Comparison of ENCODE assay signal across 6 worm cellular contexts in genomic region chrIII:5915926-5916325, ce11.
A peak's percentile ranks its signal among the peaks of the same experiment; 100 is the strongest.
TF ChIP-seq lines count a peak whose summit lies in the region.

No protein-coding gene starts in this region.

TF ChIP-seq in whole organism, L1 larva, 84 proteins besides CTCF, POLR2A, EP300 and RAD21 (continues in another document):
- TF ChIP-seq sptf-1 (tag; optimal IDR thresholded peaks at IDR 0.05; lab: Kevin White, UChicago): no peak
- no peak for TF ChIP-seq nhr-71 (tag; optimal IDR thresholded peaks at IDR 0.05; lab: Kevin White, UChicago)
- no peak for TF ChIP-seq F16B12.6 (tag; optimal IDR thresholded peaks at IDR 0.05; lab: Kevin White, UChicago)
- TF ChIP-seq lin-35 (GFP tag; optimal IDR thresholded peaks at IDR 0.05; lab: Kevin White, UChicago): peak in 1 of 2 experiments; percentile 31
- TF ChIP-seq rnt-1 (tag; optimal IDR thresholded peaks at IDR 0.05; lab: Kevin White, UChicago): no peak
- no peak for TF ChIP-seq mdl-1 (tag; optimal IDR thresholded peaks at IDR 0.05; lab: Kevin White, UChicago)
- TF ChIP-seq snpc-4 (tag; optimal IDR thresholded peaks at IDR 0.05; lab: Kevin White, UChicago): no peak
- TF ChIP-seq efl-1 (optimal IDR thresholded peaks at IDR 0.05; lab: Kevin White, UChicago): no peak
- peak in 1 of 2 experiments; percentile 55 for TF ChIP-seq efl-1 (GFP tag; optimal IDR thresholded peaks at IDR 0.05 in 1 of 2; lab: Kevin White, UChicago)
- peak; percentile 34 for TF ChIP-seq elt-2 (tag; optimal IDR thresholded peaks at IDR 0.05; lab: Kevin White, UChicago)
- no peak for TF ChIP-seq C34B4.2 (tag; optimal IDR thresholded peaks at IDR 0.05; lab: Kevin White, UChicago)
- TF ChIP-seq lin-14 (GFP tag; optimal IDR thresholded peaks at IDR 0.05; lab: Kevin White, UChicago): no peak
- no peak for TF ChIP-seq lin-15B (tag; optimal IDR thresholded peaks at IDR 0.05; lab: Kevin White, UChicago)
- TF ChIP-seq hpl-2 (GFP tag; optimal IDR thresholded peaks at IDR 0.05; lab: Kevin White, UChicago): no peak
- no peak for TF ChIP-seq sox-4 (tag; optimal IDR thresholded peaks at IDR 0.05; lab: Kevin White, UChicago)
- TF ChIP-seq dsc-1 (tag; optimal IDR thresholded peaks at IDR 0.05; lab: Kevin White, UChicago): no peak

TF ChIP-seq in whole organism, L2 larva, 48 proteins besides CTCF, POLR2A, EP300 and RAD21:
- TF ChIP-seq fos-1 (tag; optimal IDR thresholded peaks at IDR 0.05; lab: Kevin White, UChicago): peak; percentile 78
- TF ChIP-seq R02D3.7 (tag; optimal IDR thresholded peaks at IDR 0.05; lab: Kevin White, UChicago): no peak
- TF ChIP-seq skn-1 (tag; optimal IDR thresholded peaks at IDR 0.05; lab: Kevin White, UChicago): peak; percentile 57
- TF ChIP-seq crh-2 (tag; optimal IDR thresholded peaks at IDR 0.05; lab: Kevin White, UChicago): peak; percentile 44
TF ChIP-seq in whole organism, L2 larva: peak in this region for 3.

TF ChIP-seq in whole organism, L3 larva, 47 proteins besides CTCF, POLR2A, EP300 and RAD21:
- TF ChIP-seq pha-4 (tag; optimal IDR thresholded peaks at IDR 0.05; lab: Kevin White, UChicago) (peak; percentile 38), elt-2 (tag; optimal IDR thresholded peaks at IDR 0.05; lab: Kevin White, UChicago) (peak; percentile 87), skn-1 (tag; optimal IDR thresholded peaks at IDR 0.05; lab: Kevin White, UChicago) (peak; percentile 4), ztf-11 (tag; optimal IDR thresholded peaks at IDR 0.05; lab: Kevin White, UChicago) (no peak), nhr-237 (tag; optimal IDR thresholded peaks at IDR 0.05; lab: Kevin White, UChicago) (no peak), pqm-1 (tag; optimal IDR thresholded peaks at IDR 0.05; lab: Kevin White, UChicago) (peak; percentile 40)

TF ChIP-seq in whole organism, L4 larva, 104 proteins besides CTCF, POLR2A, EP300 and RAD21 (continues in another document):
- TF ChIP-seq nhr-111 (GFP tag; optimal IDR thresholded peaks at IDR 0.05; lab: Kevin White, UChicago) (no peak), zip-11 (GFP tag; IDR thresholded peaks at IDR 0.05; lab: Robert Waterston, UW) (no peak), tag-97 (GFP tag; IDR thresholded peaks at IDR 0.05; lab: Robert Waterston, UW) (no peak), hlh-30 (tag; optimal IDR thresholded peaks at IDR 0.05; lab: Kevin White, UChicago; ENCODE audit: insufficient read depth) (no peak), lin-39 (tag; optimal IDR thresholded peaks at IDR 0.05; lab: Kevin White, UChicago) (no peak), Y48G9A.11 (GFP tag; IDR thresholded peaks at IDR 0.05; lab: Robert Waterston, UW) (no peak), ama-1 (optimal IDR thresholded peaks at IDR 0.05; lab: Kevin White, UChicago) (no peak), duxl-1 (tag; optimal IDR thresholded peaks at IDR 0.05; lab: Kevin White, UChicago; ENCODE audit: poor library complexity) (no peak), hlh-11 (tag; optimal IDR thresholded peaks at IDR 0.05; lab: Kevin White, UChicago) (peak; percentile 59), nhr-11 (tag; optimal IDR thresholded peaks at IDR 0.05; lab: Kevin White, UChicago) (no peak), F26F4.8 (GFP tag; conservative IDR thresholded peaks at IDR 0.05; lab: Robert Waterston, UW) (no peak), mdl-1 (tag; optimal IDR thresholded peaks at IDR 0.05; lab: Kevin White, UChicago) (no peak), D1046.2 (GFP tag; IDR thresholded peaks at IDR 0.05; lab: Robert Waterston, UW) (no peak), mdt-29 (GFP tag; IDR thresholded peaks at IDR 0.05; lab: Robert Waterston, UW) (no peak), dmd-6 (GFP tag; IDR thresholded peaks at IDR 0.05; lab: Robert Waterston, UW) (peak; percentile 64), hif-1 (tag; optimal IDR thresholded peaks at IDR 0.05; lab: Kevin White, UChicago) (no peak), lsy-2 (tag; optimal IDR thresholded peaks at IDR 0.05; lab: Kevin White, UChicago) (no peak), saeg-2 (GFP tag; IDR thresholded peaks at IDR 0.05; lab: Robert Waterston, UW) (no peak), daf-12 (tag; optimal IDR thresholded peaks at IDR 0.05; lab: Kevin White, UChicago) (no peak), mxl-3 (GFP tag; optimal IDR thresholded peaks at IDR 0.05; lab: Kevin White, UChicago) (no peak), F44E2.7 (GFP tag; IDR thresholded peaks at IDR 0.05; lab: Robert Waterston, UW) (no peak), lin-13 (GFP tag; optimal IDR thresholded peaks at IDR 0.05; lab: Kevin White, UChicago) (no peak), lim-7 (GFP tag; IDR thresholded peaks at IDR 0.05; lab: Robert Waterston, UW) (no peak), nhr-102 (tag; optimal IDR thresholded peaks at IDR 0.05; lab: Kevin White, UChicago) (no peak)

TF ChIP-seq in whole organism, late embryonic, 69 proteins besides CTCF, POLR2A, EP300 and RAD21:
- TF ChIP-seq pqm-1 (tag; optimal IDR thresholded peaks at IDR 0.05; lab: Kevin White, UChicago) (no peak), elt-2 (tag; optimal IDR thresholded peaks at IDR 0.05; lab: Kevin White, UChicago) (peak; percentile 94)

TF ChIP-seq in whole organism, young adult, 124 proteins besides CTCF, POLR2A, EP300 and RAD21:
- TF ChIP-seq nhr-179 (tag; optimal IDR thresholded peaks at IDR 0.05; lab: Kevin White, UChicago): no peak
- no peak for TF ChIP-seq dpff-1 (tag; optimal IDR thresholded peaks at IDR 0.05; lab: Kevin White, UChicago)
- no peak for TF ChIP-seq ztf-6 (GFP tag; IDR thresholded peaks at IDR 0.05; lab: Robert Waterston, UW)
- TF ChIP-seq K11D2.4 (GFP tag; IDR thresholded peaks at IDR 0.05; lab: Robert Waterston, UW): no peak
- peak; percentile 2 for TF ChIP-seq ZK185.1 (tag; optimal IDR thresholded peaks at IDR 0.05; lab: Kevin White, UChicago; ENCODE audit: poor library complexity, severe bottlenecking)
- TF ChIP-seq dox-1 (GFP tag; IDR thresholded peaks at IDR 0.05; lab: Robert Waterston, UW): peak; percentile 55
- peak; percentile 88 for TF ChIP-seq nhr-80 (tag; optimal IDR thresholded peaks at IDR 0.05; lab: Kevin White, UChicago)
- TF ChIP-seq hmg-1.2 (GFP tag; IDR thresholded peaks at IDR 0.05; lab: Robert Waterston, UW): 0 out of 2 replicates have a peak, but pooled peaks have one; percentile 6
